Fruit fly (Drosophila melanogaster): ENCODE data around the gene ftz.

DNA sequence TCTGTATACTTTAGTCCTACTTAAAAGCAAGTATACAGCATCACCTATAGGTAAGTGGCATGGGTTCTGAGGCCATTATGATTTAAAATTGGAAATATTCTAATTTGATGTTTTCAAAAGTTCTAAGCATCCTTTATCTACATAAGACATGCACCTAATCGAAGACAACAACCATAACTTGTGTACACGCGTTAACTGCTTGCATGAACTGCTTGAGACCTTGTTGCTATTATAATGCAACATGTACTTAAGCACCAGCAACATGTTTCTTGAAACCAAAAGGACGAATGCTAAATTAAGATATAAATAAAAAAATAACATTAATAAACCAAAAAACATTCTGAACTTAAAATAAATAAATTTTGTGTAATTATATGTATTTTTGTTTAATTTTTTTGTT, 6.7 kb downstream of the ftz start:
- no peak for TF ChIP-seq CG8478 (optimal IDR thresholded peaks at IDR 0.05)
- peak; percentile 89 to 90 for TF ChIP-seq CTCF (optimal IDR thresholded peaks at IDR 0.05)
